Fruit fly (Drosophila melanogaster) whole organism, embryonic: ENCODE data around the gene CG2865.

ENCODE experiments used
- Adf1 ChIP-seq: fragments of 200-800 bp; sonication (Bioruptor generic); IDR thresholded peaks from 2 replicates; pipeline ENCODE4 v1.3.6; 2022; ENCODE audit warnings: missing biosample characterization, missing genetic modification characterization
- CG12659 ChIP-seq: fragments of 200-800 bp; sonication (Bioruptor generic); optimal IDR thresholded peaks from 3 replicates; lab custom pipeline; 2017; ENCODE audit warnings: mild to moderate bottlenecking, missing biosample characterization, missing genetic modification reagents, missing genetic modification characterization
- CG12769 ChIP-seq: fragments of 200-800 bp; sonication (Bioruptor generic); optimal IDR thresholded peaks from 2 replicates; lab custom pipeline; 2019; ENCODE audit warnings: missing biosample characterization, mild to moderate bottlenecking, missing genetic modification characterization, moderate library complexity
- CG12942 ChIP-seq: fragments of 200-800 bp; sonication (Bioruptor generic); optimal IDR thresholded peaks from 3 replicates; lab custom pipeline; 2016; ENCODE audit warnings: missing biosample characterization, missing genetic modification characterization
- CG14860 ChIP-seq: fragments of 200-800 bp; sonication (Bioruptor generic); IDR thresholded peaks from 3 replicates; pipeline ENCODE4 v1.3.6; 2022; ENCODE audit warnings: missing biosample characterization, missing genetic modification characterization; ENCODE audit not compliant: partially characterized antibody
- CG15514 ChIP-seq: fragments of 200-800 bp; sonication (Bioruptor generic); optimal IDR thresholded peaks from 3 replicates; lab custom pipeline; 2017; ENCODE audit warnings: missing biosample characterization, missing genetic modification characterization, mild to moderate bottlenecking, moderate library complexity, missing genetic modification reagents
- CG16813 ChIP-seq: fragments of 200-800 bp; sonication (Bioruptor generic); IDR thresholded peaks from 3 replicates; pipeline ENCODE4 v1.3.6; 2022; ENCODE audit warnings: missing biosample characterization, missing genetic modification characterization; ENCODE audit not compliant: partially characterized antibody
- CG42726 ChIP-seq: fragments of 200-800 bp; sonication (Bioruptor generic); IDR thresholded peaks from 2 replicates; pipeline ENCODE4 v1.3.6; 2022; ENCODE audit warnings: missing biosample characterization, missing genetic modification characterization; ENCODE audit not compliant: partially characterized antibody
- CG5953 ChIP-seq: fragments of 200-800 bp; sonication (Bioruptor generic); IDR thresholded peaks from 2 replicates; pipeline ENCODE4 v1.3.6; 2022; ENCODE audit warnings: missing biosample characterization, missing genetic modification characterization
- CG8765 ChIP-seq: fragments of 200-800 bp; sonication (Bioruptor generic); IDR thresholded peaks from 2 replicates; pipeline ENCODE4 v1.3.6; 2022; ENCODE audit warnings: missing biosample characterization, missing genetic modification characterization
- CG9437 ChIP-seq: fragments of 200-800 bp; sonication (Bioruptor generic); optimal IDR thresholded peaks from 2 replicates; lab custom pipeline; 2018; ENCODE audit warnings: missing biosample characterization, mild to moderate bottlenecking, missing genetic modification characterization
- Dref ChIP-seq: fragments of 200-800 bp; sonication (Bioruptor generic); IDR thresholded peaks from 2 replicates; pipeline ENCODE4 v1.3.6; 2022; ENCODE audit warnings: missing biosample characterization, missing genetic modification characterization
- E2f2 ChIP-seq: fragments of 200-800 bp; sonication (Bioruptor generic); IDR thresholded peaks from 2 replicates; pipeline ENCODE4 v1.3.6; 2022; ENCODE audit warnings: missing biosample characterization, missing genetic modification characterization
- Elba2 ChIP-seq: fragments of 200-800 bp; sonication (Bioruptor generic); optimal IDR thresholded peaks from 3 replicates; lab custom pipeline; 2016; ENCODE audit warnings: missing biosample characterization, missing genetic modification characterization
- Gug ChIP-seq: fragments of 200-800 bp; sonication (Bioruptor generic); IDR thresholded peaks from 4 replicates; pipeline ENCODE4 v1.3.6; 2022; ENCODE audit warnings: missing biosample characterization, missing genetic modification characterization
- HmgD ChIP-seq: fragments of 200-800 bp; sonication (Bioruptor generic); optimal IDR thresholded peaks from 3 replicates; lab custom pipeline; 2016; ENCODE audit warnings: missing biosample characterization, missing genetic modification characterization
- Hr39 ChIP-seq: fragments of >200 bp; optimal IDR thresholded peaks from 2 replicates; lab custom pipeline; 2017
- Med ChIP-seq: fragments of 200-800 bp; sonication (Bioruptor generic); peaks from one replicate; lab custom pipeline; 2016; ENCODE audit warnings: missing biosample characterization, missing genetic modification characterization, mild to moderate bottlenecking, inconsistent platforms, moderate library complexity
- Myb ChIP-seq: fragments of 200-800 bp; sonication (Bioruptor generic); optimal IDR thresholded peaks from 2 replicates; lab custom pipeline; 2016; ENCODE audit warnings: missing biosample characterization, missing genetic modification characterization
- Opbp ChIP-seq: fragments of 200-800 bp; sonication (Bioruptor generic); IDR thresholded peaks from 3 replicates; pipeline ENCODE4 v1.3.6; 2022; ENCODE audit warnings: missing biosample characterization, missing genetic modification characterization; ENCODE audit not compliant: partially characterized antibody
- Scr ChIP-seq: fragments of 200-800 bp; sonication (Bioruptor generic); IDR thresholded peaks from 2 replicates; pipeline ENCODE4 v1.3.6; 2022; ENCODE audit warnings: missing biosample characterization, missing genetic modification characterization; ENCODE audit not compliant: partially characterized antibody
- Usf ChIP-seq: fragments of 200-800 bp; sonication (Bioruptor generic); optimal IDR thresholded peaks from 2 replicates; lab custom pipeline; 2017; ENCODE audit warnings: missing genotype, missing biosample characterization, missing genetic modification characterization
- YL-1 ChIP-seq: fragments of 200-800 bp; sonication (Bioruptor generic); optimal IDR thresholded peaks from 3 replicates; lab custom pipeline; 2017; ENCODE audit warnings: missing biosample characterization, mild to moderate bottlenecking, missing genetic modification characterization
- amos ChIP-seq: fragments of 200-800 bp; sonication (Bioruptor generic); IDR thresholded peaks from 2 replicates; pipeline ENCODE4 v1.3.6; 2022; ENCODE audit warnings: missing biosample characterization, missing genetic modification characterization; ENCODE audit not compliant: partially characterized antibody
- ase ChIP-seq: fragments of 200-800 bp; sonication (Bioruptor generic); IDR thresholded peaks from 3 replicates; pipeline ENCODE4 v1.3.6; 2022; ENCODE audit warnings: missing biosample characterization, missing genetic modification characterization
- ato ChIP-seq: fragments of 200-800 bp; sonication (Bioruptor generic); IDR thresholded peaks from 2 replicates; pipeline ENCODE4 v1.3.6; 2022; ENCODE audit warnings: missing biosample characterization, missing genetic modification characterization; ENCODE audit not compliant: partially characterized antibody
- az2 ChIP-seq: fragments of 200-800 bp; sonication (Bioruptor generic); optimal IDR thresholded peaks from 3 replicates; lab custom pipeline; 2016; ENCODE audit warnings: missing biosample characterization, missing genetic modification characterization
- bbx ChIP-seq: fragments of 200-800 bp; sonication (Bioruptor generic); IDR thresholded peaks from 2 replicates; pipeline ENCODE4 v1.3.6; 2022; ENCODE audit warnings: missing biosample characterization, missing genetic modification characterization; ENCODE audit not compliant: partially characterized antibody
- cas ChIP-seq: fragments of 200-800 bp; sonication (Bioruptor generic); IDR thresholded peaks from 2 replicates; pipeline ENCODE4 v1.3.6; 2022; ENCODE audit warnings: missing biosample characterization, missing genetic modification characterization
- gcm2 ChIP-seq: fragments of 200-800 bp; sonication (Bioruptor generic); optimal IDR thresholded peaks from 2 replicates; lab custom pipeline; 2016; ENCODE audit warnings: missing biosample characterization, missing genetic modification characterization
- gem ChIP-seq: fragments of 200-800 bp; sonication (Bioruptor generic); optimal IDR thresholded peaks from 2 replicates; lab custom pipeline; 2019; ENCODE audit warnings: missing biosample characterization, mild to moderate bottlenecking, missing genetic modification characterization, moderate library complexity
- hb ChIP-seq: fragments of 200-800 bp; sonication (Bioruptor generic); IDR thresholded peaks from 3 replicates; pipeline ENCODE4 v1.3.6; 2022; ENCODE audit warnings: missing biosample characterization, missing genetic modification characterization; ENCODE audit not compliant: partially characterized antibody
- hbn ChIP-seq: fragments of 200-800 bp; sonication (Bioruptor generic); IDR thresholded peaks from 2 replicates; pipeline ENCODE4 v1.3.6; 2022; ENCODE audit warnings: missing biosample characterization, missing genetic modification characterization; ENCODE audit not compliant: partially characterized antibody
- her ChIP-seq: fragments of 200-800 bp; sonication (Bioruptor generic); optimal IDR thresholded peaks from 2 replicates; lab custom pipeline; 2016; ENCODE audit warnings: missing biosample characterization, missing genetic modification characterization
- knrl ChIP-seq: fragments of 200-800 bp; sonication (Bioruptor generic); IDR thresholded peaks from 3 replicates; pipeline ENCODE4 v1.3.6; 2022; ENCODE audit warnings: missing biosample characterization, missing genetic modification characterization; ENCODE audit not compliant: partially characterized antibody
- mam ChIP-seq: fragments of 200-800 bp; sonication (Bioruptor generic); optimal IDR thresholded peaks from 3 replicates; lab custom pipeline; 2016; ENCODE audit warnings: missing biosample characterization, missing genetic modification characterization
- pros ChIP-seq: fragments of 200-800 bp; sonication (Bioruptor generic); optimal IDR thresholded peaks from 3 replicates; lab custom pipeline; 2019; ENCODE audit warnings: missing biosample characterization, mild to moderate bottlenecking, missing genetic modification characterization, moderate library complexity
- sob ChIP-seq: fragments of 200-800 bp; sonication (Bioruptor generic); IDR thresholded peaks from 2 replicates; pipeline ENCODE4 v1.3.6; 2022; ENCODE audit warnings: missing biosample characterization, missing genetic modification characterization
- ssp ChIP-seq: fragments of 200-800 bp; sonication (Bioruptor generic); IDR thresholded peaks from 2 replicates; pipeline ENCODE4 v1.3.6; 2022; ENCODE audit warnings: missing biosample characterization, missing genetic modification characterization
- tap ChIP-seq: fragments of 200-800 bp; optimal IDR thresholded peaks from 3 replicates; lab custom pipeline; 2019; ENCODE audit warnings: missing biosample characterization, mild to moderate bottlenecking, missing genetic modification characterization, moderate library complexity
- toy ChIP-seq: fragments of 200-800 bp; sonication (Bioruptor generic); IDR thresholded peaks from 2 replicates; pipeline ENCODE4 v1.3.6; 2022; ENCODE audit warnings: missing biosample characterization, missing genetic modification characterization
- zen ChIP-seq: fragments of 200-800 bp; sonication (Bioruptor generic); optimal IDR thresholded peaks from 3 replicates; lab custom pipeline; 2018; ENCODE audit warnings: missing biosample characterization, mild to moderate bottlenecking, missing genetic modification characterization, moderate library complexity
- zen2 ChIP-seq: fragments of 200-800 bp; sonication (Bioruptor generic); IDR thresholded peaks from 3 replicates; pipeline ENCODE4 v1.3.6; 2022; ENCODE audit warnings: missing biosample characterization, missing genetic modification characterization; ENCODE audit not compliant: partially characterized antibody

The CG2865 gene

DNA sequence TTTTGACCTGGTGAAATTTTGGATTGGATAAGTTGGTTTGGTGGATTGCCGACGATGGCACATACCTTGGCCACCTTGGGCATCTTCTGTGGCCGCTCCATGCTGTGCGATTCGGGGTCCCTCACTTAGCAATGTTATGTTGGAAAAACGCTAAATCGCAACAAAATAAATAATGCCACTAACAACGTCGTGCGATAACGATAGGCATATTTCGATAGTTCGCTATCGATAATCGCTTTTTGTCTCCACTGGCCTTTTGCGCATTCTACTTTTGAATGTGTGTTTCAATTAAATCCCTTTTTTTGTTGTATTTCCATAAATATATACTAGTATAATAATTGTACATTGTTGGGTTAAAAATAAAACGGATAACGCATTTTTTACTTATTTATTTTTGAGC is 43.4 kb downstream of the CG2865 start, which contains the start of gene crn (continued):
- TF ChIP-seq toy (no peak), gcm2 (GFP tag; lab: Kevin White, UChicago) (no peak)
- TF ChIP-seq, all 482 proteins: peak for 45

DNA sequence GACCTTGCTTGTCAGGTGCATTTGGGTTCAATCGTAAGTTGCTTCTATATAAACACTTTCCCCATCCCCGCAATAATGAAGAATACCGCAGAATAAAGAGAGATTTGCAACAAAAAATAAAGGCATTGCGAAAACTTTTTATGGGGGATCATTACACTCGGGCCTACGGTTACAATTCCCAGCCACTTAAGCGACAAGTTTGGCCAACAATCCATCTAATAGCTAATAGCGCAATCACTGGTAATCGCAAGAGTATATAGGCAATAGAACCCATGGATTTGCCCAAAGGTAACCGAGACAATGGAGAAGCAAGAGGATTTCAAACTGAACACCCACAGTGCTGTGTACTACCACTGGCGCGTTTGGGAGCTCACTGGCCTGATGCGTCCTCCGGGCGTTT is 47.3 kb downstream of the CG2865 start, which contains the start of gene Or2a:
TSS of gene Or2a (plus strand) at position 301 of the 400 bp plus-strand sequence.
- TF ChIP-seq CG14860 (no peak), Dref (GFP tag; lab: Robert Waterston, UW) (no peak), cas (GFP tag; lab: Robert Waterston, UW) (no peak), CG12942 (GFP tag; lab: Kevin White, UChicago) (no peak)

DNA sequence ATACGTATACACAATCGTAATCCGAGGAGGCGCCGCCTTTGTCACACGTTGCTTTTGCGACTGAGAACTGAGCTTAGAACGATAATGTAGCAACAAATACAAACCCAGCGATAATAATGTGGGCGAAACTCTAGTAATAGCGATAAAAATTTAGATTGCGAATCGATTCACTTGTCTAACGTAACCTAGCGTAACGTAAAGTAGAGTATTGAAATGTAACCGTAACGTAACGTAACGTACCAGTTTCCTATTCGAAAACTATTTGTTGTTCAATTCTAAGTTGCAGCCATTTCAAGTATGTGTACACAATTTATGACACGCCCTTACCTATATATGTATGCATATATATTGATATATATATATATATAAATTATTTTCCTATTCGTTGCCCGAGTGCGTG is 48.5 kb downstream of the CG2865 start:
- TF ChIP-seq CG9437 (GFP tag; lab: Kevin White, UChicago), result peak; percentile 97
- peak; percentile 11 for TF ChIP-seq Elba2 (GFP tag; lab: Kevin White, UChicago)
- no peak for TF ChIP-seq ase (GFP tag; lab: Robert Waterston, UW)
- TF ChIP-seq, all 482 proteins: peak for 2

DNA sequence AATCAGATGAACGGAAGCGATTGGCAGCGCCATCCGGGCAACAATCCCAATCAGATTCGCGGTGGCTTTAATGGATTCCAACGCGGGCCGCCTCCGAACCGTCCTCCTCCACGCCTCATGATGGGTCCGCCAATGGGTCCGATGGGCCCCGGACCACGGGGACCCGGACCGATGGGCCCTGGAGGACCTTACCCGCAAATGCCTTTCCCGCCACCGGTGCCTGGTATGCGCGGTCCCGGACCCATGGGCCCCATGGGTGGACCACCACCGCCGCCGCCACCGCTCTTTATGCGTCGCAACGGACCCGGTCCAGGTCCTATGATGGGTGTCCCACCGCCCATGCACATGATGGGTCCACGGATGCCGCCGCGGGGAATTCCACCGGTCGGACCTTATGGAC is 50.3 kb downstream of the CG2865 start:
- TF ChIP-seq Gug (no peak), Hr39 (lab: Kevin White, UChicago) (peak; percentile 76)

DNA sequence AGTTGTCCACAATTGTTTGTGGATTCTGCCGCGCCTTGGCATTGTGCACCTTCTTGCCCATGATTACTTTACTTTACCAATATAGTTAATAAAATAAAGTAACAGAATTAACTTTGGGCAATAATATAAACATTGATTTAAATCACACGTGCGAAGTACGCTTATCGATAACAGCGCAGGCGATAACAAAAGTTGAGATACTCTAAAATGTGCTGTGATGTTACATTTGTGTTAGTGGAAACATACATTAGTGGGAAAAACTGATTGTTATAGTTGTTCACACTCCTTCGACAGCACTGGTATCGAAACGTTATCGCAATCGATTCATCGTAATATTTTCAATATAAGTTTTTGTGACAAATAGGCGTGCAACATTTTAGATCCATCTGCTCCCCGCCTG is 51.4 kb downstream of the CG2865 start, which contains the start of gene kz:
TSS of gene kz (minus strand) at position 194 of the 400 bp plus-strand sequence.
- no peak for TF ChIP-seq CG12769 (tag; lab: Kevin White, UChicago)
- peak; percentile 99 for TF ChIP-seq hb (GFP tag; lab: Robert Waterston, UW)
- TF ChIP-seq Opbp, result peak; percentile 92
- peak; percentile 86 for TF ChIP-seq YL-1 (GFP tag; lab: Kevin White, UChicago)
- TF ChIP-seq knrl (GFP tag; lab: Robert Waterston, UW), result peak; percentile 82
- TF ChIP-seq az2 (GFP tag; lab: Kevin White, UChicago), result no peak
- no peak for TF ChIP-seq ase (GFP tag; lab: Robert Waterston, UW)
- TF ChIP-seq mam (GFP tag; lab: Kevin White, UChicago), result no peak
- peak; percentile 84; the same call in 1 of the 2 replicates for TF ChIP-seq CG42726 (GFP tag; lab: Robert Waterston, UW)
- peak; percentile 74 for TF ChIP-seq CG15514 (GFP tag; lab: Kevin White, UChicago)
- peak; percentile 38; the same call in 1 of the 2 replicates for TF ChIP-seq sob
- TF ChIP-seq zen (tag; lab: Kevin White, UChicago), result peak; percentile 2
- no peak for TF ChIP-seq CG8765 (GFP tag; lab: Robert Waterston, UW)
- TF ChIP-seq zen2 (GFP tag; lab: Robert Waterston, UW), result peak; percentile 88
- no peak for TF ChIP-seq pros
- peak; percentile 77 for TF ChIP-seq Med
- TF ChIP-seq HmgD (GFP tag; lab: Kevin White, UChicago), result peak; percentile 30
- TF ChIP-seq her (GFP tag; lab: Kevin White, UChicago), result no peak
- TF ChIP-seq E2f2 (GFP tag; lab: Robert Waterston, UW), result peak; percentile 64
- TF ChIP-seq CG5953 (GFP tag; lab: Robert Waterston, UW), result no peak
- peak; percentile 61 for TF ChIP-seq hbn
- peak; percentile 91 for TF ChIP-seq amos
- peak; percentile 93 for TF ChIP-seq CG16813 (GFP tag; lab: Robert Waterston, UW)
- peak; percentile 94 for TF ChIP-seq bbx (GFP tag; lab: Robert Waterston, UW)
- TF ChIP-seq CG12659, result peak; percentile 64
- no peak for TF ChIP-seq Usf
- TF ChIP-seq Adf1 (GFP tag; lab: Robert Waterston, UW), result 0 out of 2 replicates have a peak, but pooled peaks have one; percentile 9
- TF ChIP-seq Myb, result peak; percentile 34
- peak; percentile 85 for TF ChIP-seq Scr (GFP tag; lab: Robert Waterston, UW)
- no peak for TF ChIP-seq tap (tag; lab: Kevin White, UChicago)
- peak; percentile 94 for TF ChIP-seq ssp
- no peak for TF ChIP-seq gem (tag; lab: Kevin White, UChicago)
- peak; percentile 97 for TF ChIP-seq ato (GFP tag; lab: Robert Waterston, UW)
